Worm (Caenorhabditis elegans): Measurements from ENCODE around the gene F23F1.10.

The F23F1.10 gene

DNA sequence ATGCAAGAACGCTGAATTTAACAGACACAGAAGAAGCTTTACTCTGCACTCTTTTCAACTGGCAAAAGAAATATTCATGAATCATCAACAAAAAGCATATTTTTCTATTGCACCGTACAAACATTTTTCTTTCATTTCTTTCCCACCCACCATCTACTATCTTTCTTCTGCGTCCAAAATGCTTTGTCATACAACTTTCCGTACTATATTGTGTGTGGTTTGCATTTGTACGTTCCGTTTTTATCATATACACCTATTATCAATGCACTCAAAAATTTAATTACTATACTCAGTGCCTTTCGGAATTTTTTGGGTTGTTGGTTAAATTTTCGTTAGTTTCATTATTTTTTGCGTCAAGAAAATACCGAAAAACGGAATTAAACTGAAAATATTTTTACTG lies 25.9 kb upstream of the F23F1.10 start:
- TF ChIP-seq daf-12 (tag; optimal IDR thresholded peaks at IDR 0.05): no peak
- no peak for TF ChIP-seq lsy-12 (tag; optimal IDR thresholded peaks at IDR 0.05)
- TF ChIP-seq tbx-2 (tag; optimal IDR thresholded peaks at IDR 0.05): no peak
- no peak for TF ChIP-seq ama-1 (optimal IDR thresholded peaks at IDR 0.05)
- TF ChIP-seq egl-27 (tag; optimal IDR thresholded peaks at IDR 0.05): no peak
- TF ChIP-seq pqm-1 (tag; optimal IDR thresholded peaks at IDR 0.05): peak; percentile 27
- TF ChIP-seq fos-1 (tag; optimal IDR thresholded peaks at IDR 0.05): no peak
- TF ChIP-seq ZK546.5 (tag; optimal IDR thresholded peaks at IDR 0.05): no peak
- no peak for TF ChIP-seq skn-1 (tag; optimal IDR thresholded peaks at IDR 0.05)
- peak; percentile 41 for TF ChIP-seq elt-2 (tag; optimal IDR thresholded peaks at IDR 0.05)
- no peak for TF ChIP-seq nhr-12 (tag; optimal IDR thresholded peaks at IDR 0.05)
- TF ChIP-seq aly-2 (tag; optimal IDR thresholded peaks at IDR 0.05): no peak
- TF ChIP-seq nhr-77 (tag; optimal IDR thresholded peaks at IDR 0.05): no peak

DNA sequence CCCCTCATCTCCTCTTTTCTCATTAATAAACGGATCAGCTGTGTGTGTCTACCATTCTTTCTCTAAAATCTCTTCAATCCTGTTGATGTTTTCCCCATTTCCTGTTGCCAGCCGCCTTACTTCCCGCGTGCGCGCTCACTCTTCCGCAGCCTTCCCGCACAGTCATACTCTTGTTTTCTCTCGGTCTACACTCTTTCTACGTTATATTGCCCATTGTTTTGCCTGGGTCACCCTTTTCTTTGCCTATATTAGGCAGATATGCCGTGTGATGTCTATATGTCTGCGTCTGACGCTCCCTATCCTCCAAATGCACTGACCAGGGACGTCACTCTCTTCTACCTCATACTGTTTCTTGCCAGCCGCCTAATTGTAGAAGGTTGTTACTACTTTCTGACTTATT lies 24.5 kb upstream of the F23F1.10 start:
- TF ChIP-seq hmg-11 (tag; optimal IDR thresholded peaks at IDR 0.05) (peak; percentile 56), egl-5 (tag; optimal IDR thresholded peaks at IDR 0.05) (no peak), unc-39 (tag; optimal IDR thresholded peaks at IDR 0.05) (no peak), sea-2 (GFP tag; optimal IDR thresholded peaks at IDR 0.05) (no peak), nhr-23 (tag; optimal IDR thresholded peaks at IDR 0.05) (peak; percentile 76), R02D3.7 (tag; optimal IDR thresholded peaks at IDR 0.05) (no peak), egl-27 (tag; optimal IDR thresholded peaks at IDR 0.05) (no peak), aly-2 (tag; optimal IDR thresholded peaks at IDR 0.05) (no peak), lin-39 (tag; optimal IDR thresholded peaks at IDR 0.05) (peak; percentile 3), nhr-76 (tag; optimal IDR thresholded peaks at IDR 0.05) (no peak), ZK546.5 (tag; optimal IDR thresholded peaks at IDR 0.05) (no peak), tbx-2 (tag; optimal IDR thresholded peaks at IDR 0.05) (no peak), ztf-11 (tag; optimal IDR thresholded peaks at IDR 0.05) (no peak), lin-15B (tag; optimal IDR thresholded peaks at IDR 0.05) (no peak), eor-1 (tag; optimal IDR thresholded peaks at IDR 0.05) (no peak), ceh-28 (tag; optimal IDR thresholded peaks at IDR 0.05) (no peak), nfya-1 (tag; optimal IDR thresholded peaks at IDR 0.05; ENCODE audit: insufficient read depth) (peak; percentile 10), mml-1 (tag; optimal IDR thresholded peaks at IDR 0.05) (no peak), elt-1 (tag; optimal IDR thresholded peaks at IDR 0.05) (no peak), fos-1 (tag; optimal IDR thresholded peaks at IDR 0.05) (no peak), nhr-28 (tag; optimal IDR thresholded peaks at IDR 0.05) (no peak), daf-12 (tag; optimal IDR thresholded peaks at IDR 0.05) (no peak), nhr-25 (tag; optimal IDR thresholded peaks at IDR 0.05) (peak; percentile 90), zag-1 (tag; optimal IDR thresholded peaks at IDR 0.05) (no peak), jun-1 (tag; optimal IDR thresholded peaks at IDR 0.05) (peak; percentile 28), ceh-82 (tag; optimal IDR thresholded peaks at IDR 0.05) (no peak), nhr-67 (tag; optimal IDR thresholded peaks at IDR 0.05) (no peak), nhr-77 (tag; optimal IDR thresholded peaks at IDR 0.05) (no peak), pha-4 (tag; optimal IDR thresholded peaks at IDR 0.05) (peak; percentile 27), unc-62 (GFP tag; optimal IDR thresholded peaks at IDR 0.05) (no peak), ceh-16 (tag; optimal IDR thresholded peaks at IDR 0.05) (no peak), snpc-4 (tag; optimal IDR thresholded peaks at IDR 0.05) (no peak), nhr-12 (tag; optimal IDR thresholded peaks at IDR 0.05) (no peak), nhr-43 (tag; optimal IDR thresholded peaks at IDR 0.05; ENCODE audit: poor library complexity, severe bottlenecking) (peak; percentile 72), fkh-2 (tag; optimal IDR thresholded peaks at IDR 0.05) (no peak), nhr-237 (tag; optimal IDR thresholded peaks at IDR 0.05) (no peak), fkh-10 (GFP tag; optimal IDR thresholded peaks at IDR 0.05) (no peak), mdl-1 (tag; optimal IDR thresholded peaks at IDR 0.05) (no peak), lsy-12 (tag; optimal IDR thresholded peaks at IDR 0.05) (no peak), elt-3 (tag; optimal IDR thresholded peaks at IDR 0.05) (peak in 1 of 3 experiments; percentile 53), pqm-1 (tag; optimal IDR thresholded peaks at IDR 0.05) (no peak), ceh-9 (tag; optimal IDR thresholded peaks at IDR 0.05) (no peak), ztf-4 (tag; optimal IDR thresholded peaks at IDR 0.05) (no peak), elt-2 (tag; optimal IDR thresholded peaks at IDR 0.05) (peak; percentile 3), nhr-11 (tag; optimal IDR thresholded peaks at IDR 0.05) (no peak), ama-1 (optimal IDR thresholded peaks at IDR 0.05) (no peak), skn-1 (tag; optimal IDR thresholded peaks at IDR 0.05) (no peak)

Data from whole organism, L3 larva.